Fruit fly (Drosophila melanogaster) whole organism, pupa: ENCODE results near the gene scpr-C.

Source experiments
- CG10348 ChIP-seq: fragments of 200-800 bp; sonication (Bioruptor generic); IDR thresholded peaks from 2 replicates; pipeline ENCODE4 v1.3.6; 2022; ENCODE audit warnings: missing biosample characterization, missing genetic modification characterization
- CG12605 ChIP-seq: fragments of 200-800 bp; sonication (Bioruptor generic); IDR thresholded peaks from 2 replicates; pipeline ENCODE4 v1.3.6; 2022; ENCODE audit warnings: missing biosample characterization, missing genetic modification characterization
- CG13204 ChIP-seq: fragments of 200-800 bp; sonication (Bioruptor generic); optimal IDR thresholded peaks from 2 replicates; lab custom pipeline; 2018; ENCODE audit warnings: missing biosample characterization, mild to moderate bottlenecking, missing genetic modification characterization, moderate library complexity
- CG15710 ChIP-seq: fragments of 200-800 bp; sonication (Bioruptor generic); optimal IDR thresholded peaks from 2 replicates; lab custom pipeline; 2018; ENCODE audit warnings: missing biosample characterization, mild to moderate bottlenecking, missing genetic modification characterization, moderate library complexity
- CG34367 ChIP-seq: fragments of 200-800 bp; sonication (Bioruptor generic); optimal IDR thresholded peaks from 2 replicates; lab custom pipeline; 2018; ENCODE audit warnings: missing biosample characterization, mild to moderate bottlenecking, missing genetic modification characterization
- CG8159 ChIP-seq: fragments of 200-800 bp; sonication (Bioruptor generic); optimal IDR thresholded peaks from 3 replicates; lab custom pipeline; 2018; ENCODE audit warnings: missing biosample characterization, mild to moderate bottlenecking, missing genetic modification characterization, moderate library complexity
- CG8301 ChIP-seq: fragments of 200-800 bp; sonication (Bioruptor generic); optimal IDR thresholded peaks from 2 replicates; lab custom pipeline; 2018; ENCODE audit warnings: missing biosample characterization, mild to moderate bottlenecking, missing genetic modification characterization
- D1 ChIP-seq: fragments of 200-800 bp; sonication (Bioruptor generic); optimal IDR thresholded peaks from 2 replicates; lab custom pipeline; 2018; ENCODE audit warnings: missing biosample characterization, mild to moderate bottlenecking, missing genetic modification characterization, moderate library complexity
- EcR ChIP-seq: fragments of 200-800 bp; sonication (Bioruptor generic); optimal IDR thresholded peaks from 3 replicates; lab custom pipeline; 2019; ENCODE audit warnings: missing biosample characterization, missing genetic modification characterization, mild to moderate bottlenecking, moderate library complexity, missing genetic modification reagents
- Ets98B ChIP-seq: fragments of 200-800 bp; sonication (Bioruptor generic); IDR thresholded peaks from 2 replicates; pipeline ENCODE4 v1.3.6; 2022; ENCODE audit warnings: missing biosample characterization, missing genetic modification characterization
- Pif1B ChIP-seq: fragments of 200-800 bp; sonication (Bioruptor generic); optimal IDR thresholded peaks from 3 replicates; lab custom pipeline; 2016; ENCODE audit warnings: missing biosample characterization, missing genetic modification characterization
- gl ChIP-seq: fragments of 200-800 bp; sonication (Bioruptor generic); optimal IDR thresholded peaks from 2 replicates; lab custom pipeline; 2018; ENCODE audit warnings: missing biosample characterization, mild to moderate bottlenecking, missing genetic modification characterization
- rn ChIP-seq: fragments of 200-800 bp; sonication (Bioruptor generic); IDR thresholded peaks from 2 replicates; pipeline ENCODE4 v1.3.6; 2022; ENCODE audit warnings: missing biosample characterization, missing genetic modification characterization

DNA sequence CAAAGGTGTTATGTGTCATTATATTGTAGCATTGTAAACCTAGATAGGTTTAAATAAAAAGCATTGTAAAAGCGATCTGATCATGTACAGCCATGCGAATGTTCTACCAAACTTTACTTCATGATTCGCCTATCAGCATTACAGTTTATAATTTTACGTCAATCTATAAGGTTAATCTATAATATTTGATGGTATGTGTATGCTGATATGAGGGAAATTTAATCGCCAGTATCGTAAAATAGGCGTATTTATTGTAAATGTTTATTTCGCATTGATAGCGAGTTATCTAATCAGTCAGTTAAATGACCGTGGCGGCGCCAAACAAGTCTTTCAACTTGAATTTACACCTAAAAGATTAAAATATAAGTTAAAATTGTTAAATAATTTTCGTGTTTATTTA is 47.7 kb upstream of the scpr-C start:
- TF ChIP-seq EcR (no peak), CG34367 (tag; lab: Kevin White, UChicago) (no peak), Pif1B (GFP tag; lab: Kevin White, UChicago) (no peak), CG8159 (tag; lab: Kevin White, UChicago) (no peak), CG15710 (tag; lab: Kevin White, UChicago) (no peak), D1 (tag; lab: Kevin White, UChicago) (no peak), gl (tag; lab: Kevin White, UChicago) (no peak), CG13204 (GFP tag; lab: Kevin White, UChicago) (no peak), CG8301 (tag; lab: Kevin White, UChicago) (no peak), CG10348 (GFP tag; lab: Robert Waterston, UW) (no peak), rn (no peak), CG12605 (no peak), Ets98B (GFP tag; lab: Robert Waterston, UW) (no peak)
